Fruit fly (Drosophila melanogaster) whole organism, embryonic: Measurements from ENCODE around the gene Atg12.
A peak's percentile ranks its signal among the peaks of the same experiment; 100 is the strongest.

Experiments
- Adf1 ChIP-seq: fragments of 200-800 bp; sonication (Bioruptor generic); IDR thresholded peaks from 2 replicates; pipeline ENCODE4 v1.3.6; 2022; ENCODE audit warnings: missing biosample characterization, missing genetic modification characterization
- Aef1 ChIP-seq: fragments of 200-800 bp; sonication (Bioruptor generic); IDR thresholded peaks from 3 replicates; pipeline ENCODE4 v1.3.6; 2022; ENCODE audit warnings: missing biosample characterization, missing genetic modification characterization
- Asciz ChIP-seq: fragments of 200-800 bp; sonication (Bioruptor generic); optimal IDR thresholded peaks from 2 replicates; lab custom pipeline; 2017; ENCODE audit warnings: missing biosample characterization, mild to moderate bottlenecking, missing genetic modification characterization, missing genetic modification reagents
- Awh ChIP-seq: fragments of 200-800 bp; sonication (Bioruptor generic); IDR thresholded peaks from 2 replicates; pipeline ENCODE4, ENCODE4 v1.3.6; 2022; ENCODE audit warnings: missing biosample characterization, missing genetic modification characterization
- Bteb2 ChIP-seq: fragments of 200-800 bp; sonication (Bioruptor generic); optimal IDR thresholded peaks from 2 replicates; lab custom pipeline; 2016; ENCODE audit warnings: missing biosample characterization, missing genetic modification characterization
- CG11723 ChIP-seq: fragments of 200-800 bp; sonication (Bioruptor generic); optimal IDR thresholded peaks from 2 replicates; lab custom pipeline; 2017; ENCODE audit warnings: missing biosample characterization, mild to moderate bottlenecking, missing genetic modification characterization
- CG12104 ChIP-seq: fragments of 200-800 bp; sonication (Bioruptor generic); optimal IDR thresholded peaks from 3 replicates; lab custom pipeline; 2016; ENCODE audit warnings: missing biosample characterization, missing genetic modification characterization
- CG12155 ChIP-seq: fragments of 200-800 bp; sonication (Bioruptor generic); optimal IDR thresholded peaks from 3 replicates; lab custom pipeline; 2016; ENCODE audit warnings: missing biosample characterization, missing genetic modification characterization
- CG12744 ChIP-seq: fragments of 200-800 bp; sonication (Bioruptor generic); optimal IDR thresholded peaks from 2 replicates; lab custom pipeline; 2016; ENCODE audit warnings: missing biosample characterization, missing genetic modification characterization
- CG13894 ChIP-seq: fragments of 200-800 bp; sonication (Bioruptor generic); optimal IDR thresholded peaks from 3 replicates; lab custom pipeline; 2018; ENCODE audit warnings: missing biosample characterization, mild to moderate bottlenecking, missing genetic modification characterization, moderate library complexity
- CG14014 ChIP-seq: fragments of 200-800 bp; sonication (Bioruptor generic); IDR thresholded peaks from 2 replicates; pipeline ENCODE4 v1.3.6; 2022; ENCODE audit warnings: missing biosample characterization, missing genetic modification characterization
- CG17328 ChIP-seq: fragments of 200-800 bp; sonication (Bioruptor generic); IDR thresholded peaks from 2 replicates; pipeline ENCODE4 v1.3.6; 2022; ENCODE audit warnings: missing biosample characterization, missing genetic modification characterization
- CG17829 ChIP-seq: fragments of 200-800 bp; optimal IDR thresholded peaks from 2 replicates; lab custom pipeline; 2019; ENCODE audit warnings: missing biosample characterization, mild to moderate bottlenecking, missing genetic modification characterization, moderate library complexity
- CG18476 ChIP-seq: fragments of 200-800 bp; sonication (Bioruptor generic); optimal IDR thresholded peaks from 2 replicates; lab custom pipeline; 2016; ENCODE audit warnings: missing biosample characterization, mild to moderate bottlenecking, missing genetic modification characterization
- CG2889 ChIP-seq: fragments of 200-800 bp; sonication (Bioruptor generic); IDR thresholded peaks from 3 replicates; pipeline ENCODE4 v1.3.6; 2022; ENCODE audit warnings: missing biosample characterization, missing genetic modification characterization
- CG30403 ChIP-seq: fragments of 200-800 bp; sonication (Bioruptor generic); optimal IDR thresholded peaks from 3 replicates; lab custom pipeline; 2016; ENCODE audit warnings: missing biosample characterization, missing genetic modification characterization
- CG3281 ChIP-seq: fragments of 200-800 bp; sonication (Bioruptor generic); optimal IDR thresholded peaks from 3 replicates; lab custom pipeline; 2017; ENCODE audit warnings: missing biosample characterization, mild to moderate bottlenecking, missing genetic modification characterization
- CG4820 ChIP-seq: fragments of 200-800 bp; sonication (Bioruptor generic); optimal IDR thresholded peaks from 3 replicates; lab custom pipeline; 2016; ENCODE audit warnings: missing biosample characterization, missing genetic modification characterization
- CG6654 ChIP-seq: fragments of 200-800 bp; sonication (Bioruptor generic); optimal IDR thresholded peaks from 2 replicates; lab custom pipeline; 2017; ENCODE audit warnings: missing biosample characterization, mild to moderate bottlenecking, missing genetic modification characterization
- CG6791 ChIP-seq: fragments of 200-800 bp; sonication (Bioruptor generic); IDR thresholded peaks from 3 replicates; pipeline ENCODE4 v1.3.6; 2022; ENCODE audit warnings: missing biosample characterization, missing genetic modification characterization; ENCODE audit not compliant: partially characterized antibody
- CG7357 ChIP-seq: fragments of 200-800 bp; sonication (Bioruptor generic); IDR thresholded peaks from 3 replicates; pipeline ENCODE4 v1.3.6; 2022; ENCODE audit warnings: missing biosample characterization, missing genetic modification characterization
- CG8290 ChIP-seq, 3 experiments: fragments of 200-800 bp; sonication (Bioruptor generic); optimal IDR thresholded peaks; 2 replicates each; lab custom pipeline; 2016 to 2019; ENCODE audit warnings: missing biosample characterization in 3 of 3, missing genetic modification characterization in 3 of 3, mild to moderate bottlenecking in 2 of 3, moderate library complexity in 1 of 3
- D19A ChIP-seq: fragments of 200-800 bp; optimal IDR thresholded peaks from 3 replicates; lab custom pipeline; 2019; ENCODE audit warnings: missing biosample characterization, mild to moderate bottlenecking, missing genetic modification characterization, moderate library complexity
- Fer1 ChIP-seq: fragments of 200-800 bp; sonication (Bioruptor generic); optimal IDR thresholded peaks from 2 replicates; lab custom pipeline; 2017; ENCODE audit warnings: missing biosample characterization, mild to moderate bottlenecking, missing genetic modification characterization
- Gug ChIP-seq: fragments of 200-800 bp; sonication (Bioruptor generic); IDR thresholded peaks from 4 replicates; pipeline ENCODE4 v1.3.6; 2022; ENCODE audit warnings: missing biosample characterization, missing genetic modification characterization
- Hr51 ChIP-seq, 2 experiments: fragments of 200-800 bp; sonication (Bioruptor generic); optimal IDR thresholded peaks; 2 replicates in 1 of 2; 3 replicates in 1 of 2; lab custom pipeline; 2016 to 2018; ENCODE audit warnings: missing biosample characterization in 2 of 2, missing genetic modification characterization in 2 of 2, mild to moderate bottlenecking in 1 of 2, moderate library complexity in 1 of 2
- MBD-R2 ChIP-seq: fragments of 200-800 bp; sonication (Bioruptor generic); IDR thresholded peaks from 2 replicates; pipeline ENCODE4 v1.3.6; 2022; ENCODE audit warnings: missing biosample characterization, missing genetic modification characterization
- Myb ChIP-seq: fragments of 200-800 bp; sonication (Bioruptor generic); optimal IDR thresholded peaks from 2 replicates; lab custom pipeline; 2016; ENCODE audit warnings: missing biosample characterization, missing genetic modification characterization
- Pdp1 ChIP-seq, 2 experiments: fragments of 200-800 bp; sonication (Bioruptor generic); optimal IDR thresholded peaks; 3 replicates each; lab custom pipeline; 2016; ENCODE audit warnings: missing biosample characterization in 2 of 2, missing genetic modification characterization in 2 of 2, mild to moderate bottlenecking in 1 of 2, moderate library complexity in 1 of 2
- Poxn ChIP-seq: fragments of 200-800 bp; sonication (Bioruptor generic); IDR thresholded peaks from 2 replicates; pipeline ENCODE4 v1.3.6; 2022; ENCODE audit warnings: missing biosample characterization, missing genetic modification characterization
- Sox102F ChIP-seq: fragments of 200-800 bp; sonication (Bioruptor generic); optimal IDR thresholded peaks from 2 replicates; lab custom pipeline; 2018; ENCODE audit warnings: missing biosample characterization, mild to moderate bottlenecking, missing genetic modification characterization, moderate library complexity
- Sry-β ChIP-seq: fragments of 200-800 bp; sonication (Bioruptor generic); optimal IDR thresholded peaks from 2 replicates; lab custom pipeline; 2018; ENCODE audit warnings: missing biosample characterization, mild to moderate bottlenecking, missing genetic modification characterization, moderate library complexity
- TFAM ChIP-seq: fragments of 200-800 bp; sonication (Bioruptor generic); optimal IDR thresholded peaks from 2 replicates; lab custom pipeline; 2017; ENCODE audit warnings: missing biosample characterization, missing genetic modification characterization, inconsistent platforms
- YL-1 ChIP-seq: fragments of 200-800 bp; sonication (Bioruptor generic); optimal IDR thresholded peaks from 3 replicates; lab custom pipeline; 2017; ENCODE audit warnings: missing biosample characterization, mild to moderate bottlenecking, missing genetic modification characterization
- bbx ChIP-seq: fragments of 200-800 bp; sonication (Bioruptor generic); IDR thresholded peaks from 2 replicates; pipeline ENCODE4 v1.3.6; 2022; ENCODE audit warnings: missing biosample characterization, missing genetic modification characterization; ENCODE audit not compliant: partially characterized antibody
- cas ChIP-seq: fragments of 200-800 bp; sonication (Bioruptor generic); IDR thresholded peaks from 2 replicates; pipeline ENCODE4 v1.3.6; 2022; ENCODE audit warnings: missing biosample characterization, missing genetic modification characterization
- cg ChIP-seq: fragments of 200-800 bp; sonication (Bioruptor generic); optimal IDR thresholded peaks from 3 replicates; lab custom pipeline; 2019; ENCODE audit warnings: missing biosample characterization, mild to moderate bottlenecking, missing genetic modification characterization, moderate library complexity
- ci ChIP-seq: fragments of 200-800 bp; sonication (Bioruptor generic); IDR thresholded peaks from 3 replicates; pipeline ENCODE4 v1.3.6; 2022; ENCODE audit warnings: missing biosample characterization, missing genetic modification characterization
- dmrt99B ChIP-seq: fragments of 200-800 bp; sonication (Bioruptor generic); optimal IDR thresholded peaks from 2 replicates; lab custom pipeline; 2018; ENCODE audit warnings: missing biosample characterization, mild to moderate bottlenecking, missing genetic modification characterization, moderate library complexity
- grn ChIP-seq: fragments of 200-800 bp; sonication (Bioruptor generic); optimal IDR thresholded peaks from 3 replicates; lab custom pipeline; 2017; ENCODE audit warnings: missing biosample characterization, missing genetic modification characterization
- gro ChIP-seq: fragments of 200-800 bp; sonication (Bioruptor generic); optimal IDR thresholded peaks from 2 replicates; lab custom pipeline; 2016; ENCODE audit warnings: missing biosample characterization, missing genetic modification characterization
- hb ChIP-seq: fragments of 200-800 bp; sonication (Bioruptor generic); IDR thresholded peaks from 3 replicates; pipeline ENCODE4 v1.3.6; 2022; ENCODE audit warnings: missing biosample characterization, missing genetic modification characterization; ENCODE audit not compliant: partially characterized antibody
- maf-S ChIP-seq: fragments of 200-800 bp; sonication (Bioruptor generic); optimal IDR thresholded peaks from 2 replicates; lab custom pipeline; 2016; ENCODE audit warnings: missing biosample characterization, missing genetic modification characterization
- pfk ChIP-seq: fragments of 200-800 bp; sonication (Bioruptor generic); optimal IDR thresholded peaks from 2 replicates; lab custom pipeline; 2018; ENCODE audit warnings: missing biosample characterization, mild to moderate bottlenecking, missing genetic modification characterization, moderate library complexity
- pum ChIP-seq: fragments of 200-800 bp; sonication (Bioruptor generic); optimal IDR thresholded peaks from 2 replicates; lab custom pipeline; 2016; ENCODE audit warnings: missing biosample characterization, missing genetic modification characterization
- scrt ChIP-seq: fragments of 200-800 bp; sonication (Bioruptor generic); optimal IDR thresholded peaks from 2 replicates; lab custom pipeline; 2018; ENCODE audit warnings: missing biosample characterization, mild to moderate bottlenecking, missing genetic modification characterization, moderate library complexity
- slbo ChIP-seq: fragments of 200-800 bp; sonication (Bioruptor generic); IDR thresholded peaks from 2 replicates; pipeline ENCODE4 v1.3.6; 2022; ENCODE audit warnings: missing biosample characterization, missing genetic modification characterization
- zen ChIP-seq: fragments of 200-800 bp; sonication (Bioruptor generic); optimal IDR thresholded peaks from 3 replicates; lab custom pipeline; 2018; ENCODE audit warnings: missing biosample characterization, mild to moderate bottlenecking, missing genetic modification characterization, moderate library complexity

Gene Atg12

dm6 chr3L:12138113-12138899, 1.5 kb downstream of the Atg12 start, which contains the start of the genes ND-SGDH and RhoGAP68F (continued):
- TF ChIP-seq CG7357 (GFP tag; lab: Robert Waterston, UW) (peak; percentile 41; the same call in 1 of the 3 replicates), Pdp1 (GFP tag; optimal IDR thresholded peaks at IDR 0.05; lab: Kevin White, UChicago) (peak; percentile 70 to 97), pum (GFP tag; lab: Kevin White, UChicago) (peak; percentile 68), pfk (GFP tag; lab: Kevin White, UChicago) (no peak), ci (GFP tag; lab: Robert Waterston, UW) (0 out of 3 replicates have a peak, but pooled peaks have one; percentile 41), maf-S (peak; percentile 68), Adf1 (GFP tag; lab: Robert Waterston, UW) (peak; percentile 41), CG17829 (tag; lab: Kevin White, UChicago) (peak; percentile 82), Sry-β (GFP tag; lab: Kevin White, UChicago) (peak; percentile 78), CG3281 (GFP tag; lab: Kevin White, UChicago) (peak; percentile 60), gro (GFP tag; lab: Kevin White, UChicago) (peak; percentile 34), bbx (GFP tag; lab: Robert Waterston, UW) (peak; percentile 89), TFAM (GFP tag; lab: Kevin White, UChicago) (no peak), CG4820 (GFP tag; lab: Kevin White, UChicago) (peak; percentile 76), Myb (GFP tag; lab: Kevin White, UChicago) (peak; percentile 25), cg (GFP tag; lab: Kevin White, UChicago) (no peak), CG2889 (GFP tag; lab: Robert Waterston, UW) (no peak), YL-1 (GFP tag; lab: Kevin White, UChicago) (peak; percentile 3), Awh (GFP tag; lab: Robert Waterston, UW) (no peak), D19A (peak; percentile 42), MBD-R2 (GFP tag; lab: Robert Waterston, UW) (peak; percentile 55), Bteb2 (GFP tag; lab: Kevin White, UChicago) (peak; percentile 55), Poxn (peak; percentile 64; the same call in 1 of the 2 replicates), CG11723 (GFP tag; lab: Kevin White, UChicago) (peak; percentile 71), scrt (no peak), Fer1 (peak; percentile 30), cas (0 out of 2 replicates have a peak, but pooled peaks have one; percentile 44), Aef1 (GFP tag; lab: Robert Waterston, UW) (peak; percentile 68), dmrt99B (tag; lab: Kevin White, UChicago) (peak; percentile 67), Asciz (GFP tag; lab: Kevin White, UChicago) (no peak), CG12155 (GFP tag; lab: Kevin White, UChicago) (peak; percentile 84), CG6791 (GFP tag; lab: Robert Waterston, UW) (peak; percentile 91), zen (peak; percentile 54), CG8290 (GFP tag; optimal IDR thresholded peaks at IDR 0.05; lab: Kevin White, UChicago) (peak; percentile 40), CG8290 (tag; optimal IDR thresholded peaks at IDR 0.05; lab: Kevin White, UChicago) (peak; percentile 56 to 58), hb (peak; percentile 95), CG18476 (GFP tag; lab: Kevin White, UChicago) (peak; percentile 67), Gug (GFP tag; lab: Robert Waterston, UW) (peak; percentile 72; the same call in 2 of the 4 replicates), CG14014 (peak; percentile 61; the same call in 1 of the 2 replicates), Hr51 (GFP tag; optimal IDR thresholded peaks at IDR 0.05; lab: Kevin White, UChicago) (peak; percentile 71 to 76), CG12104 (GFP tag; lab: Kevin White, UChicago) (peak; percentile 69), Sox102F (GFP tag; lab: Kevin White, UChicago) (peak; percentile 63), CG6654 (GFP tag; lab: Kevin White, UChicago) (peak; percentile 36), grn (peak; percentile 8), CG12744 (GFP tag; lab: Kevin White, UChicago) (peak; percentile 20), CG30403 (GFP tag; lab: Kevin White, UChicago) (peak; percentile 90), CG13894 (tag; lab: Kevin White, UChicago) (peak; percentile 65), CG17328 (peak; percentile 20; the same call in 1 of the 2 replicates), slbo (GFP tag; lab: Robert Waterston, UW) (peak; percentile 79)
